Worm (Caenorhabditis elegans): Measurements from ENCODE around the gene pals-28.

- TF ChIP-seq F57C9.4 (tag; optimal IDR thresholded peaks at IDR 0.05): no peak
- no peak for TF ChIP-seq lir-1 (GFP tag; conservative IDR thresholded peaks at IDR 0.05)
- no peak for TF ChIP-seq ceh-58 (GFP tag; IDR thresholded peaks at IDR 0.05)
- TF ChIP-seq hmg-1.2 (GFP tag; IDR thresholded peaks at IDR 0.05): no peak
- no peak for TF ChIP-seq D2030.7 (GFP tag; IDR thresholded peaks at IDR 0.05)
- TF ChIP-seq aptf-2 (GFP tag; conservative IDR thresholded peaks at IDR 0.05): no peak
- no peak for TF ChIP-seq mel-28 (tag; optimal IDR thresholded peaks at IDR 0.05; ENCODE audit: borderline replicate concordance)
- no peak for TF ChIP-seq somi-1 (GFP tag; optimal IDR thresholded peaks at IDR 0.05)
- TF ChIP-seq B0019.2 (GFP tag; conservative IDR thresholded peaks at IDR 0.05): no peak
- TF ChIP-seq snpc-1.1 (tag; optimal IDR thresholded peaks at IDR 0.05; ENCODE audit: insufficient read depth): no peak
- no peak for TF ChIP-seq ets-4 (GFP tag; optimal IDR thresholded peaks at IDR 0.05)
These were observed 41.5 kb upstream of the pals-28 start, which contains the start of the genes B0285.3 and lcmt-1 for ce11 chrIII:4343070-4343469.
